Worm (Caenorhabditis elegans) whole organism, L4 larva: ENCODE results near the gene C16C8.20.

Experiments
- D1046.2 ChIP-seq: fragments of 200-800 bp; sonication (Bioruptor generic); IDR thresholded peaks from 2 replicates; pipeline ENCODE4 v1.3.6; 2022; ENCODE audit warnings: missing genetic modification characterization, missing compliant biosample characterization
- F44E2.7 ChIP-seq: fragments of 200-800 bp; sonication (Bioruptor generic); IDR thresholded peaks from 2 replicates; pipeline ENCODE4 v2.1.2; 2022; ENCODE audit warnings: missing genetic modification characterization, missing compliant biosample characterization
- T26A8.4 ChIP-seq: fragments of 200-800 bp; sonication (Bioruptor generic); IDR thresholded peaks from 2 replicates; pipeline ENCODE4 v1.3.6; 2022; ENCODE audit warnings: missing genetic modification characterization, missing compliant biosample characterization
- Y5F2A.4 ChIP-seq: fragments of 200-800 bp; sonication (Bioruptor generic); optimal IDR thresholded peaks from 2 replicates; lab custom pipeline; 2018; ENCODE audit warnings: mild to moderate bottlenecking, missing genetic modification characterization, missing compliant biosample characterization
- ZK337.2 ChIP-seq: fragments of 200-800 bp; sonication (Bioruptor generic); IDR thresholded peaks from 2 replicates; pipeline ENCODE4 v1.3.6; 2022; ENCODE audit warnings: missing genetic modification reagents, missing genetic modification characterization, missing compliant biosample characterization
- aha-1 ChIP-seq: fragments of 150-350 bp; peaks from one replicate; lab custom pipeline; 2014; ENCODE audit warnings: missing biosample characterization, missing genetic modification characterization
- ceh-20 ChIP-seq: fragments of 200-800 bp; sonication (Bioruptor generic); IDR thresholded peaks from 2 replicates; pipeline ENCODE4 v1.3.6; 2022; ENCODE audit warnings: missing genetic modification reagents, missing genetic modification characterization, missing compliant biosample characterization
- ceh-28 ChIP-seq: fragments of 150-350 bp; optimal IDR thresholded peaks from 2 replicates; lab custom pipeline; 2014; ENCODE audit warnings: missing biosample characterization, missing genetic modification reagents, missing genetic modification characterization
- ceh-62 ChIP-seq: sonication (generic microtip); optimal IDR thresholded peaks from 2 replicates; lab custom pipeline; 2017; ENCODE audit warnings: missing biosample characterization, missing genetic modification characterization
- ceh-82 ChIP-seq: sonication (generic microtip); optimal IDR thresholded peaks from 2 replicates; lab custom pipeline; 2017; ENCODE audit warnings: missing biosample characterization, missing genetic modification characterization
- ctbp-1 ChIP-seq: fragments of 200-800 bp; sonication (Bioruptor generic); IDR thresholded peaks from 2 replicates; pipeline ENCODE4 v1.3.6; 2022; ENCODE audit warnings: missing genetic modification reagents, missing genetic modification characterization, missing compliant biosample characterization
- daf-16 ChIP-seq, 3 experiments: sonication (generic microtip); optimal IDR thresholded peaks; 2 replicates each; lab custom pipeline; 2016 to 2017; ENCODE audit warnings: missing genetic modification characterization in 3 of 3, missing genetic modification reagents in 3 of 3, mild to moderate bottlenecking in 2 of 3, missing compliant biosample characterization in 2 of 3, missing biosample characterization in 1 of 3, moderate library complexity in 1 of 3
- dmd-6 ChIP-seq: fragments of 200-800 bp; sonication (Bioruptor generic); IDR thresholded peaks from 2 replicates; pipeline ENCODE4 v1.3.6; 2022; ENCODE audit warnings: missing genetic modification reagents, missing genetic modification characterization, missing compliant biosample characterization
- duxl-1 ChIP-seq: sonication (generic microtip); optimal IDR thresholded peaks from 2 replicates; lab custom pipeline; 2016; ENCODE audit warnings: mild to moderate bottlenecking, missing genetic modification characterization, moderate library complexity, missing compliant biosample characterization; ENCODE audit not compliant: poor library complexity
- dve-1 ChIP-seq: sonication (generic microtip); optimal IDR thresholded peaks from 2 replicates; lab custom pipeline; 2017; ENCODE audit warnings: antibody characterized with exemption, mild to moderate bottlenecking, missing genetic modification characterization, missing compliant biosample characterization; ENCODE audit not compliant: insufficient read depth
- fkh-10 ChIP-seq: fragments of 150-350 bp; optimal IDR thresholded peaks from 2 replicates; lab custom pipeline; 2014; ENCODE audit warnings: missing biosample characterization, missing genetic modification reagents, missing genetic modification characterization
- lim-7 ChIP-seq: fragments of 200-800 bp; sonication (Bioruptor generic); IDR thresholded peaks from 2 replicates; pipeline ENCODE4 v1.3.6; 2022; ENCODE audit warnings: missing genetic modification characterization, missing compliant biosample characterization
- lin-1 ChIP-seq: fragments of 200-800 bp; sonication (Bioruptor generic); IDR thresholded peaks from 2 replicates; pipeline ENCODE4 v1.3.6; 2022; ENCODE audit warnings: missing genetic modification reagents, missing genetic modification characterization, missing compliant biosample characterization
- lin-15B ChIP-seq: fragments of 150-350 bp; sonication (generic microtip); optimal IDR thresholded peaks from 3 replicates; lab custom pipeline; 2014; ENCODE audit warnings: missing biosample characterization, missing genetic modification characterization
- lin-29 ChIP-seq: fragments of 200-800 bp; sonication (Bioruptor generic); IDR thresholded peaks from 2 replicates; pipeline ENCODE4 v1.3.6; 2022; ENCODE audit warnings: missing genetic modification reagents, missing genetic modification characterization, missing compliant biosample characterization
- lin-39 ChIP-seq: fragments of 150-350 bp; optimal IDR thresholded peaks from 2 replicates; lab custom pipeline; 2014; ENCODE audit warnings: missing biosample characterization, missing genetic modification reagents, missing genetic modification characterization
- madf-9 ChIP-seq: fragments of 200-800 bp; sonication (Bioruptor generic); conservative IDR thresholded peaks from 2 replicates; pipeline ENCODE4 v1.3.6; 2022; ENCODE audit warnings: missing genetic modification reagents, missing genetic modification characterization, missing compliant biosample characterization
- mep-1 ChIP-seq: fragments of 150-350 bp; sonication (generic microtip); optimal IDR thresholded peaks from 3 replicates; lab custom pipeline; 2014; ENCODE audit warnings: missing biosample characterization, missing genetic modification characterization
- mes-2 ChIP-seq: sonication (generic microtip); optimal IDR thresholded peaks from 2 replicates; lab custom pipeline; 2016; ENCODE audit warnings: missing genotype, mild to moderate bottlenecking, missing genetic modification characterization, missing compliant biosample characterization; ENCODE audit not compliant: poor library complexity, severe bottlenecking
- mxl-3 ChIP-seq: fragments of 200-800 bp; sonication (Bioruptor generic); optimal IDR thresholded peaks from 2 replicates; lab custom pipeline; 2018; ENCODE audit warnings: mild to moderate bottlenecking, missing genetic modification characterization, missing compliant biosample characterization
- nhr-111 ChIP-seq: fragments of 200-800 bp; sonication (Bioruptor generic); optimal IDR thresholded peaks from 2 replicates; lab custom pipeline; 2018; ENCODE audit warnings: mild to moderate bottlenecking, missing genetic modification characterization, missing compliant biosample characterization
- nhr-42 ChIP-seq: fragments of 200-800 bp; sonication (Bioruptor generic); IDR thresholded peaks from 2 replicates; pipeline ENCODE4 v1.3.6; 2022; ENCODE audit warnings: missing genetic modification characterization, missing compliant biosample characterization
- pha-4 ChIP-seq, 2 experiments: fragments of 150-350 bp in 1 of 2; fragments of 200-800 bp in 1 of 2; sonication (Bioruptor generic) in 1 of 2; IDR thresholded peaks in 1 of 2; optimal IDR thresholded peaks in 1 of 2; 2 replicates each; pipeline versions ENCODE4 v1.3.6 to Lab custom; 2014 to 2022; ENCODE audit warnings: missing genetic modification characterization in 2 of 2, missing genetic modification reagents in 2 of 2, missing biosample characterization in 1 of 2, missing compliant biosample characterization in 1 of 2
- pqm-1 ChIP-seq: sonication (generic microtip); optimal IDR thresholded peaks from 2 replicates; lab custom pipeline; 2017; ENCODE audit warnings: missing biosample characterization, missing genetic modification characterization
- rbr-2 ChIP-seq: sonication (generic microtip); optimal IDR thresholded peaks from 2 replicates; lab custom pipeline; 2016; ENCODE audit warnings: missing genotype, missing genetic modification characterization, missing compliant biosample characterization
- sdz-12 ChIP-seq: fragments of 200-800 bp; sonication (Bioruptor generic); optimal IDR thresholded peaks from 2 replicates; lab custom pipeline; 2018; ENCODE audit warnings: mild to moderate bottlenecking, missing genetic modification characterization, missing compliant biosample characterization
- snpc-4 ChIP-seq: fragments of 150-350 bp; optimal IDR thresholded peaks from 2 replicates; lab custom pipeline; 2014; ENCODE audit warnings: missing biosample characterization, missing genetic modification characterization
- spr-3 ChIP-seq: fragments of 200-800 bp; sonication (Bioruptor generic); optimal IDR thresholded peaks from 2 replicates; lab custom pipeline; 2018; ENCODE audit warnings: mild to moderate bottlenecking, missing genetic modification characterization, missing compliant biosample characterization
- unc-130 ChIP-seq: sonication (generic microtip); optimal IDR thresholded peaks from 2 replicates; lab custom pipeline; 2016; ENCODE audit warnings: missing genetic modification reagents, missing genetic modification characterization, missing compliant biosample characterization
- unc-39 ChIP-seq: sonication (generic microtip); optimal IDR thresholded peaks from 2 replicates; lab custom pipeline; 2017; ENCODE audit warnings: missing biosample characterization, missing genetic modification characterization
- unc-62 ChIP-seq, 3 experiments: fragments of 150-350 bp in 1 of 3; sonication (generic microtip); optimal IDR thresholded peaks in 2 of 3; peaks in 1 of 3; 1 replicate in 1 of 3; 2 replicates in 2 of 3; lab custom pipeline; 2014 to 2017; ENCODE audit warnings: missing biosample characterization in 3 of 3, missing genetic modification characterization in 3 of 3, missing genetic modification reagents in 3 of 3, missing genotype in 1 of 3
- vab-7 ChIP-seq: fragments of 200-800 bp; sonication (Bioruptor generic); IDR thresholded peaks from 2 replicates; pipeline ENCODE4 v1.3.6; 2022; ENCODE audit warnings: missing genetic modification reagents, missing genetic modification characterization, missing compliant biosample characterization
- zfp-2 ChIP-seq: sonication (generic microtip); optimal IDR thresholded peaks from 2 replicates; lab custom pipeline; 2016; ENCODE audit warnings: mild to moderate bottlenecking, missing genetic modification characterization, missing compliant biosample characterization
- zfp-3 ChIP-seq: fragments of 200-800 bp; sonication (Bioruptor generic); conservative IDR thresholded peaks from 2 replicates; pipeline ENCODE4 v1.3.6; 2022; ENCODE audit warnings: missing genetic modification reagents, missing genetic modification characterization, missing compliant biosample characterization

Gene C16C8.20

ce11 chrII:3473744-3474143 is 27.0 kb downstream of the C16C8.20 start, which contains the start of gene sdz-32:
Gene sdz-32, plus strand, starts transcription at chrII:3474044.
- TF ChIP-seq snpc-4 (tag; lab: Kevin White, UChicago) (no peak), mxl-3 (no peak), zfp-3 (GFP tag; lab: Robert Waterston, UW) (no peak), pha-4 (GFP tag; IDR thresholded peaks at IDR 0.05; lab: Robert Waterston, UW) (no peak), pha-4 (tag; optimal IDR thresholded peaks at IDR 0.05; lab: Kevin White, UChicago) (no peak), mep-1 (tag; lab: Kevin White, UChicago) (no peak)

- TF ChIP-seq zfp-2 (tag; lab: Kevin White, UChicago): no peak
- no peak for TF ChIP-seq ctbp-1 (GFP tag; lab: Robert Waterston, UW)
- TF ChIP-seq rbr-2 (tag; lab: Kevin White, UChicago): no peak
- TF ChIP-seq aha-1 (tag; lab: Kevin White, UChicago): no peak
- TF ChIP-seq pha-4 (GFP tag; IDR thresholded peaks at IDR 0.05; lab: Robert Waterston, UW): no peak
- TF ChIP-seq pha-4 (tag; optimal IDR thresholded peaks at IDR 0.05; lab: Kevin White, UChicago): no peak
- TF ChIP-seq lin-1: no peak
Measured at ce11 chrII:3476536-3476935, 29.8 kb downstream of the C16C8.20 start.

ce11 chrII:3477171-3477570 is 30.4 kb downstream of the C16C8.20 start, which contains the start of gene fbxb-104:
Gene fbxb-104, minus strand, starts transcription at chrII:3477271.
- TF ChIP-seq lim-7 (GFP tag; lab: Robert Waterston, UW): no peak
- TF ChIP-seq unc-62 (GFP tag; optimal IDR thresholded peaks at IDR 0.05 in 1 of 2; lab: Kevin White, UChicago): peak in 1 of 2 experiments; percentile 9
- no peak for TF ChIP-seq unc-62 (tag; optimal IDR thresholded peaks at IDR 0.05; lab: Kevin White, UChicago)

- TF ChIP-seq nhr-111 (GFP tag; lab: Kevin White, UChicago): no peak
- TF ChIP-seq lin-29 (GFP tag; lab: Robert Waterston, UW): no peak
- no peak for TF ChIP-seq pqm-1
- no peak for TF ChIP-seq ceh-20
- TF ChIP-seq ceh-28 (tag; lab: Kevin White, UChicago): no peak
- TF ChIP-seq lin-39 (tag; lab: Kevin White, UChicago): no peak
- no peak for TF ChIP-seq spr-3 (GFP tag; lab: Kevin White, UChicago)
- no peak for TF ChIP-seq lin-15B (tag; lab: Kevin White, UChicago)
- TF ChIP-seq unc-130 (GFP tag; lab: Kevin White, UChicago): no peak
- TF ChIP-seq aha-1 (tag; lab: Kevin White, UChicago): no peak
- TF ChIP-seq mxl-3: no peak
- TF ChIP-seq vab-7 (GFP tag; lab: Robert Waterston, UW): no peak
- TF ChIP-seq mes-2 (tag; lab: Kevin White, UChicago): no peak
- TF ChIP-seq ceh-82: no peak
- TF ChIP-seq daf-16 (GFP tag; optimal IDR thresholded peaks at IDR 0.05; lab: Kevin White, UChicago): no peak
- TF ChIP-seq daf-16 (tag; optimal IDR thresholded peaks at IDR 0.05; lab: Kevin White, UChicago): no peak
- TF ChIP-seq duxl-1 (tag; lab: Kevin White, UChicago): no peak
- TF ChIP-seq pha-4 (GFP tag; IDR thresholded peaks at IDR 0.05; lab: Robert Waterston, UW): no peak
- no peak for TF ChIP-seq pha-4 (tag; optimal IDR thresholded peaks at IDR 0.05; lab: Kevin White, UChicago)
Measured at ce11 chrII:3481584-3481983, 34.8 kb downstream of the C16C8.20 start, which contains the start of gene Y49F6B.8. Gene Y49F6B.8, minus strand, starts transcription at chrII:3481684.

- TF ChIP-seq ceh-28 (tag; lab: Kevin White, UChicago) (no peak), fkh-10 (GFP tag; lab: Kevin White, UChicago) (peak; percentile 28), mep-1 (tag; lab: Kevin White, UChicago) (no peak), ceh-62 (no peak), unc-39 (tag; lab: Kevin White, UChicago) (no peak), nhr-42 (GFP tag; lab: Robert Waterston, UW) (no peak), Y5F2A.4 (GFP tag; lab: Kevin White, UChicago) (no peak), duxl-1 (tag; lab: Kevin White, UChicago) (no peak), dmd-6 (GFP tag; lab: Robert Waterston, UW) (peak; percentile 31), daf-16 (GFP tag; optimal IDR thresholded peaks at IDR 0.05; lab: Kevin White, UChicago) (no peak), daf-16 (tag; optimal IDR thresholded peaks at IDR 0.05; lab: Kevin White, UChicago) (no peak), ZK337.2 (GFP tag; lab: Robert Waterston, UW) (peak; percentile 74; the same call in 1 of the 2 replicates), lin-1 (no peak), aha-1 (tag; lab: Kevin White, UChicago) (peak; percentile 95), D1046.2 (GFP tag; lab: Robert Waterston, UW) (no peak), F44E2.7 (no peak), sdz-12 (no peak), unc-62 (GFP tag; optimal IDR thresholded peaks at IDR 0.05 in 1 of 2; lab: Kevin White, UChicago) (no peak), unc-62 (tag; optimal IDR thresholded peaks at IDR 0.05; lab: Kevin White, UChicago) (no peak), madf-9 (peak; percentile 64), ceh-20 (no peak), dve-1 (no peak), mxl-3 (no peak), T26A8.4 (GFP tag; lab: Robert Waterston, UW) (no peak), pqm-1 (no peak)
Measured at ce11 chrII:3482231-3482630, 35.5 kb downstream of the C16C8.20 start, which contains the start of gene smu-2. Gene smu-2, plus strand, starts transcription at chrII:3482408.
